Worm (Caenorhabditis elegans) whole organism, midembryonic: ENCODE measurements around the gene lias-1.

ENCODE experiments used
- T22C8.4 ChIP-seq: fragments of 200-800 bp; sonication (Bioruptor generic); IDR thresholded peaks from 2 replicates; pipeline ENCODE4 v1.3.6; 2022; ENCODE audit warnings: missing genetic modification characterization, missing compliant biosample characterization
- cog-1 ChIP-seq: sonication (generic microtip); optimal IDR thresholded peaks from 2 replicates; lab custom pipeline; 2016; ENCODE audit warnings: missing genetic modification characterization, missing compliant biosample characterization
- flt-1 ChIP-seq: fragments of 200-800 bp; sonication (Bioruptor generic); IDR thresholded peaks from 2 replicates; pipeline ENCODE4 v1.3.6; 2022; ENCODE audit warnings: missing genetic modification characterization, missing compliant biosample characterization
- klf-2 ChIP-seq: fragments of 200-800 bp; sonication (Bioruptor generic); conservative IDR thresholded peaks from 2 replicates; pipeline ENCODE4 v1.3.6; 2022; ENCODE audit warnings: missing genetic modification reagents, missing genetic modification characterization, missing compliant biosample characterization
- ref-1 ChIP-seq: fragments of 200-800 bp; sonication (Bioruptor generic); conservative IDR thresholded peaks from 2 replicates; pipeline ENCODE4 v1.3.6; 2022; ENCODE audit warnings: missing genetic modification reagents, missing genetic modification characterization, missing compliant biosample characterization
- tab-1 ChIP-seq: fragments of 200-800 bp; sonication (Bioruptor generic); IDR thresholded peaks from 2 replicates; pipeline ENCODE4 v1.3.6; 2022; ENCODE audit warnings: missing genetic modification characterization, missing compliant biosample characterization
- ztf-23 ChIP-seq: fragments of 200-800 bp; sonication (Bioruptor generic); IDR thresholded peaks from 2 replicates; pipeline ENCODE4 v1.3.6; 2022; ENCODE audit warnings: missing genetic modification reagents, missing genetic modification characterization, missing compliant biosample characterization
- ztf-29 ChIP-seq: fragments of 200-800 bp; sonication (Bioruptor generic); IDR thresholded peaks from 2 replicates; pipeline ENCODE4 v1.3.6; 2022; ENCODE audit warnings: missing genetic modification reagents, missing genetic modification characterization, missing compliant biosample characterization

- TF ChIP-seq tab-1: no peak
- TF ChIP-seq ref-1 (GFP tag; lab: Robert Waterston, UW): no peak
- no peak for TF ChIP-seq T22C8.4 (GFP tag; lab: Robert Waterston, UW)
- peak; percentile 44 for TF ChIP-seq cog-1 (tag; lab: Kevin White, UChicago)
- no peak for TF ChIP-seq klf-2 (GFP tag; lab: Robert Waterston, UW)
- no peak for TF ChIP-seq ztf-29 (GFP tag; lab: Robert Waterston, UW)
- TF ChIP-seq ztf-23 (GFP tag; lab: Robert Waterston, UW): no peak
- TF ChIP-seq flt-1 (GFP tag; lab: Robert Waterston, UW): peak; percentile 19; the same call in 1 of the 2 replicates
Measured at ce11 chrIII:3543071-3543470, 38.2 kb upstream of the lias-1 start.
